Worm (Caenorhabditis elegans): ENCODE data around the gene clec-49.

ce11 chrV:19743305-19743704, 7.7 kb downstream of the clec-49 start, which contains the start of gene W04E12.4:
- TF ChIP-seq tra-4 (tag; optimal IDR thresholded peaks at IDR 0.05): no peak
- TF ChIP-seq ama-1 (optimal IDR thresholded peaks at IDR 0.05): no peak
- no peak for TF ChIP-seq ets-7 (tag; optimal IDR thresholded peaks at IDR 0.05)
- TF ChIP-seq F13C5.2 (tag; optimal IDR thresholded peaks at IDR 0.05): no peak
- TF ChIP-seq hmg-4 (GFP tag; optimal IDR thresholded peaks at IDR 0.05): no peak
- TF ChIP-seq ceh-13 (GFP tag; optimal IDR thresholded peaks at IDR 0.05): no peak
- TF ChIP-seq ceh-36 (tag; optimal IDR thresholded peaks at IDR 0.05): no peak
- no peak for TF ChIP-seq flt-1 (GFP tag; IDR thresholded peaks at IDR 0.05)

Data from whole organism, early embryonic.